Worm (Caenorhabditis elegans): ENCODE measurements around the gene Y54F10AM.6.

- no peak for TF ChIP-seq him-1 (tag; optimal IDR thresholded peaks at IDR 0.05)
- TF ChIP-seq dao-5 (tag; optimal IDR thresholded peaks at IDR 0.05) = no peak
Observed at ce11 chrIII:2515461-2515860, 6.8 kb downstream of the Y54F10AM.6 start.

All from whole organism, L4/young adult.